Worm (Caenorhabditis elegans): ENCODE data around the gene F31F4.1.

F31F4.1 gene

DNA sequence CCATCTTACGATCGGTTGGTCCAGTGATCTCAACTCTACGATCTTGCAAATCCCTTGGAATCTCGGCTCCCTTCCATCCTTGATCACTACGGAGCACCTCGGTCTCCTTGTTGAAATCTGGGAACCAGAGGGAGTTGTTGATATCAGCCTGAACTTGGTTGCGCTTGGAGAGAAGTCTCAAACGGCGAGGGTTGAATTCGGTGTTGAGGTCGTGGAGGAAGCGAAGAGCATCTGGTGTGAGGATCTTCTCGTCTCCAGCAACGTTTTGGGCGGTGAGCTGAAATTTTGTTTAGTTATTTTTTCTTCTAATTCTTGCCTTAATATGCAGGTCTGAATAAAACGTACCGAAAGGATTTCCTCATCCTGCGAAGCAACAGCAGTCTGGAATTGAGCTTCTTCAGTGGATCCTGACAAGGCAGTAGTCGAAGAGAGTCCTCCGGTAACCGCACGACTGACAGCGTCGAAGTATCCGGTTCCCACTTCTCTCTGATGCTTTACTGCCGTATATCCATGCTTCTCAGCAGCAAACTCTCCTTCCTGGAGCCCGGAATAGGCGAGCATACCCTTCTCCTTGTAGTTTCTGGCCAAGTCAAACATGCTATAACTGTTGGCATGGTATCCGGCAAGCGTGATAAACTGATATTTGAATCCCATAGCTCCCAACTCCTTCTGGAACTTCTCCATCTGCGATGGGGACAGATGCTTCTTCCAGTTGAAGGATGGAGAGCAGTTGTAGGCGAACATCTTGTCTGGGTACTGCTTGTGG lies 42.1 kb downstream of the F31F4.1 start (continued):
- TF ChIP-seq aly-2 (tag; optimal IDR thresholded peaks at IDR 0.05) (no peak), lin-13 (GFP tag; optimal IDR thresholded peaks at IDR 0.05) (no peak), snpc-1.2 (GFP tag; IDR thresholded peaks at IDR 0.05) (no peak), T26A8.4 (GFP tag; IDR thresholded peaks at IDR 0.05) (peak; percentile 58; the same call in 1 of the 2 replicates), lim-7 (GFP tag; IDR thresholded peaks at IDR 0.05) (no peak), ama-1 (optimal IDR thresholded peaks at IDR 0.05) (peak; percentile 93), aha-1 (tag) (peak; percentile 96), tra-1 (GFP tag; IDR thresholded peaks at IDR 0.05) (no peak), ztf-11 (tag; optimal IDR thresholded peaks at IDR 0.05) (no peak), ZK337.2 (GFP tag; IDR thresholded peaks at IDR 0.05) (no peak), sdz-12 (GFP tag; optimal IDR thresholded peaks at IDR 0.05) (no peak), lir-3 (tag; optimal IDR thresholded peaks at IDR 0.05) (no peak), jun-1 (tag; optimal IDR thresholded peaks at IDR 0.05) (peak; percentile 36), fkh-10 (GFP tag; optimal IDR thresholded peaks at IDR 0.05) (no peak), Y105C5A.15 (GFP tag; IDR thresholded peaks at IDR 0.05) (no peak), zip-11 (GFP tag; IDR thresholded peaks at IDR 0.05) (0 out of 2 replicates have a peak, but pooled peaks have one; percentile 29), ceh-62 (tag; optimal IDR thresholded peaks at IDR 0.05) (no peak)

DNA sequence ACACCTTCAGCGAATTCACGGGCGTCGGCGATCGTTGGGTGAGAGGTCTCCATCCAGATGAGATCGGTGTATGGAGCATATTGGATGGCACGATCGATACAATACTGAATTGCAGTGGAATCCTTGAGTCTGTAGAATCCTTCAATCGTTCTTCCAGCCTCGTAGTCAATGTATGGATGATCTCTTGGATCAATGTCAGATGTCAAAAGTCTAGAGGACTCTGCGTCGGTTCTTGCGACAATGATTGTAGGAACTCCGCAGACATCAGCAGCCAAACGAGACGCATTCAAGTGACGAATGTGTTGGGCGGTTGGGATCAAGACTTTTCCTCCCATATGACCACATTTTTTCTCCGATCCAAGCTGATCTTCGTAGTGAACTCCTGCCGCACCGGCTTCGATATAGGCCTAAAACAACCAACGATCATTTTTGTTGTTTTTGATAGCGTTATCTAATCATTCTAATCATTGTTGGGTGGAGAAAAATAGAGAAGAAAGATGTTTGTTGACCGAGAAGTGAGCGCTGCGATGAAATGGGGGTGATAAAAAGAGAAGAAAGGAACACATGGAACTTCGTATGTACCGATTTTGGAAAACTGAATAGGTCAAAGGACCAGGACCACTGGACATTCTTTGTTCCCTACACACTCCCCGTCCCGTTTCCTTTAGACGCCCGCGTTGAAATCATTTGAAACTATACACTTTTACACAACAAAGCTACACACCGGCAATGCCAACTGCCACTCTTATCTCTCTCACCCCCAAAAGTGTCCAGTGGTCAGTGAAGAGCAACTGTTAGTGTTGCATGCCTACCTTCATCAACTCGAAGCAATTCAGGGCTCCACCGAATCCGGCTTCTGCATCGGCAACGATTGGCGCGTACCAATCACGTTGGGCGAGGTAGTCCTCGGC lies 43.0 kb downstream of the F31F4.1 start:
- peak; percentile 11 for TF ChIP-seq mes-2 (tag; optimal IDR thresholded peaks at IDR 0.05; ENCODE audit: poor library complexity, severe bottlenecking)
- TF ChIP-seq zfp-3 (GFP tag; conservative IDR thresholded peaks at IDR 0.05) = peak; percentile 41; the same call in 1 of the 2 replicates
- peak; percentile 97 for TF ChIP-seq aha-1 (tag)
- peak; percentile 7; the same call in 1 of the 2 replicates for TF ChIP-seq dmd-9 (GFP tag; IDR thresholded peaks at IDR 0.05)
- TF ChIP-seq attf-4 (tag; optimal IDR thresholded peaks at IDR 0.05) = no peak
- TF ChIP-seq pha-4 (GFP tag; IDR thresholded peaks at IDR 0.05) = peak; percentile 18; the same call in 1 of the 2 replicates
- no peak for TF ChIP-seq pha-4 (tag; optimal IDR thresholded peaks at IDR 0.05)
- no peak; the same call in 1 of the 2 replicates for TF ChIP-seq dmd-6 (GFP tag; IDR thresholded peaks at IDR 0.05)
- no peak for TF ChIP-seq skn-1 (tag; optimal IDR thresholded peaks at IDR 0.05)
- peak in 1 of 2 experiments; percentile 6 for TF ChIP-seq daf-16 (GFP tag; optimal IDR thresholded peaks at IDR 0.05)
- TF ChIP-seq daf-16 (tag; optimal IDR thresholded peaks at IDR 0.05) = no peak
- TF ChIP-seq dve-1 (tag; optimal IDR thresholded peaks at IDR 0.05; ENCODE audit: insufficient read depth) = peak; percentile 43
- TF ChIP-seq nhr-42 (GFP tag; IDR thresholded peaks at IDR 0.05) = peak; percentile 24; the same call in 1 of the 2 replicates
- no peak for TF ChIP-seq ceh-62 (tag; optimal IDR thresholded peaks at IDR 0.05)
- peak; percentile 30 for TF ChIP-seq mep-1 (tag; optimal IDR thresholded peaks at IDR 0.05)
- TF ChIP-seq daf-19 (GFP tag; conservative IDR thresholded peaks at IDR 0.05) = 0 out of 2 replicates have a peak, but pooled peaks have one; percentile 38
- 0 out of 2 replicates have a peak, but pooled peaks have one; percentile 8 for TF ChIP-seq lim-7 (GFP tag; IDR thresholded peaks at IDR 0.05)
- TF ChIP-seq T26A8.4 (GFP tag; IDR thresholded peaks at IDR 0.05) = peak; percentile 27; the same call in 1 of the 2 replicates
- no peak for TF ChIP-seq arid-1 (GFP tag; conservative IDR thresholded peaks at IDR 0.05)
- no peak for TF ChIP-seq nhr-11 (tag; optimal IDR thresholded peaks at IDR 0.05)
- TF ChIP-seq mdt-29 (GFP tag; IDR thresholded peaks at IDR 0.05) = no peak
- no peak for TF ChIP-seq duxl-1 (tag; optimal IDR thresholded peaks at IDR 0.05; ENCODE audit: poor library complexity)
- TF ChIP-seq nhr-10 (tag; optimal IDR thresholded peaks at IDR 0.05) = peak; percentile 22
- no peak for TF ChIP-seq tag-97 (GFP tag; IDR thresholded peaks at IDR 0.05)
- TF ChIP-seq nhr-28 (tag; optimal IDR thresholded peaks at IDR 0.05) = peak; percentile 26
- TF ChIP-seq pqm-1 (tag; optimal IDR thresholded peaks at IDR 0.05) = peak; percentile 44
- TF ChIP-seq lin-38 (GFP tag; IDR thresholded peaks at IDR 0.05) = 0 out of 2 replicates have a peak, but pooled peaks have one; percentile 3
- TF ChIP-seq nhr-111 (GFP tag; optimal IDR thresholded peaks at IDR 0.05) = no peak
- peak; percentile 15 for TF ChIP-seq zip-2 (tag; optimal IDR thresholded peaks at IDR 0.05)
- TF ChIP-seq nhr-41 (GFP tag; IDR thresholded peaks at IDR 0.05) = no peak
- peak; percentile 89 for TF ChIP-seq ama-1 (optimal IDR thresholded peaks at IDR 0.05)
